Fruit fly (Drosophila melanogaster): ENCODE measurements around the gene RpL34a.

Gene RpL34a

dm6 chr3R:26042131-26042885 is 16.8 kb downstream of the RpL34a start (continued):
- peak; percentile 89 for TF ChIP-seq Spps (tag; optimal IDR thresholded peaks at IDR 0.05)
- TF ChIP-seq CG15514 (GFP tag; optimal IDR thresholded peaks at IDR 0.05) = peak; percentile 86
- TF ChIP-seq CG17802 (tag; optimal IDR thresholded peaks at IDR 0.05) = peak; percentile 89
- TF ChIP-seq Dref (GFP tag; IDR thresholded peaks at IDR 0.05) = 0 out of 2 replicates have a peak, but pooled peaks have one; percentile 35
- TF ChIP-seq hkb (optimal IDR thresholded peaks at IDR 0.05) = no peak
- TF ChIP-seq hkb (GFP tag; IDR thresholded peaks at IDR 0.05) = peak; percentile 98
- peak; percentile 98 for TF ChIP-seq slbo (GFP tag; IDR thresholded peaks at IDR 0.05)
- TF ChIP-seq H15 (GFP tag; IDR thresholded peaks at IDR 0.05) = peak; percentile 97
- peak; percentile 95 for TF ChIP-seq her (GFP tag; optimal IDR thresholded peaks at IDR 0.05)
- TF ChIP-seq CG1603 (tag; optimal IDR thresholded peaks at IDR 0.05) = peak; percentile 98
- TF ChIP-seq CG30020 (tag; optimal IDR thresholded peaks at IDR 0.05) = peak; percentile 58
- peak; percentile 85 for TF ChIP-seq tap (tag; optimal IDR thresholded peaks at IDR 0.05)
- peak; percentile 96 for TF ChIP-seq jing (GFP tag; optimal IDR thresholded peaks at IDR 0.05)
- no peak for TF ChIP-seq pros (GFP tag; optimal IDR thresholded peaks at IDR 0.05)
- TF ChIP-seq jigr1 (GFP tag; IDR thresholded peaks at IDR 0.05) = peak; percentile 91
- peak; percentile 96 for TF ChIP-seq gce (GFP tag; IDR thresholded peaks at IDR 0.05)
- TF ChIP-seq CG10274 (GFP tag; optimal IDR thresholded peaks at IDR 0.05) = peak; percentile 86
- peak; percentile 96 for TF ChIP-seq NC2α (GFP tag; optimal IDR thresholded peaks at IDR 0.05)
- peak; percentile 51 for TF ChIP-seq fru (optimal IDR thresholded peaks at IDR 0.05)
- TF ChIP-seq CG8924 (tag; optimal IDR thresholded peaks at IDR 0.05) = peak; percentile 94
- peak; percentile 98 for TF ChIP-seq ab (GFP tag; optimal IDR thresholded peaks at IDR 0.05)
- peak; percentile 96 for TF ChIP-seq Six4 (GFP tag; optimal IDR thresholded peaks at IDR 0.05)
- TF ChIP-seq BEAF-32 (GFP tag; optimal IDR thresholded peaks at IDR 0.05) = peak; percentile 27
- peak; percentile 97 for TF ChIP-seq esg (GFP tag; conservative IDR thresholded peaks at IDR 0.05)
- peak; percentile 68 for TF ChIP-seq Dip2 (GFP tag; IDR thresholded peaks at IDR 0.05)
- TF ChIP-seq Mad (GFP tag; optimal IDR thresholded peaks at IDR 0.05) = peak; percentile 95
- peak; percentile 85 for TF ChIP-seq onecut (GFP tag; IDR thresholded peaks at IDR 0.05)
- no peak for TF ChIP-seq vnd (GFP tag; IDR thresholded peaks at IDR 0.05; ENCODE audit: partially characterized antibody)
- no peak for TF ChIP-seq nau (GFP tag; optimal IDR thresholded peaks at IDR 0.05)
- TF ChIP-seq org-1 (GFP tag; optimal IDR thresholded peaks at IDR 0.05) = peak; percentile 96
- peak; percentile 94 for TF ChIP-seq BtbVII (GFP tag; optimal IDR thresholded peaks at IDR 0.05)
- TF ChIP-seq CG7786 (GFP tag; optimal IDR thresholded peaks at IDR 0.05) = peak; percentile 97
- TF ChIP-seq Blimp-1 (GFP tag; optimal IDR thresholded peaks at IDR 0.05) = peak; percentile 93
- peak; percentile 94 for TF ChIP-seq abd-A (tag; optimal IDR thresholded peaks at IDR 0.05)
- TF ChIP-seq ac (GFP tag; optimal IDR thresholded peaks at IDR 0.05) = peak; percentile 86
- TF ChIP-seq CG15696 (tag; optimal IDR thresholded peaks at IDR 0.05) = peak; percentile 76
- TF ChIP-seq CTCF (GFP tag; optimal IDR thresholded peaks at IDR 0.05) = peak; percentile 65
- peak; percentile 94 for TF ChIP-seq CG11504 (tag; optimal IDR thresholded peaks at IDR 0.05)
- peak; percentile 91 for TF ChIP-seq GATAe (GFP tag; conservative IDR thresholded peaks at IDR 0.05)
- TF ChIP-seq CG11560 (tag; IDR thresholded peaks at IDR 0.05) = peak; percentile 89
- TF ChIP-seq Dfd (GFP tag; optimal IDR thresholded peaks at IDR 0.05) = peak in 1 of 2 experiments; percentile 13
- peak; percentile 99 for TF ChIP-seq vvl (GFP tag; IDR thresholded peaks at IDR 0.05)
- TF ChIP-seq Hsf (GFP tag; optimal IDR thresholded peaks at IDR 0.05) = peak; percentile 97
- peak; percentile 97 for TF ChIP-seq tgo (GFP tag; IDR thresholded peaks at IDR 0.05)
- peak; percentile 97 for TF ChIP-seq CG9609 (GFP tag; optimal IDR thresholded peaks at IDR 0.05)
- TF ChIP-seq CG10959 (GFP tag; IDR thresholded peaks at IDR 0.05) = peak; percentile 89
- TF ChIP-seq cwo (GFP tag; optimal IDR thresholded peaks at IDR 0.05) = peak; percentile 94
- peak; percentile 98 for TF ChIP-seq CHES-1-like (GFP tag; optimal IDR thresholded peaks at IDR 0.05)
- TF ChIP-seq Ada2b (GFP tag; IDR thresholded peaks at IDR 0.05) = peak; percentile 97
- TF ChIP-seq unc-4 (GFP tag; IDR thresholded peaks at IDR 0.05; ENCODE audit: partially characterized antibody) = no peak
- peak; percentile 82 for TF ChIP-seq fd64A (GFP tag; optimal IDR thresholded peaks at IDR 0.05)
